Fruit fly (Drosophila melanogaster) whole organism, embryonic: ENCODE data around the gene CG6656.

Experiments used
- Ada2b ChIP-seq: fragments of 200-800 bp; sonication (Bioruptor generic); IDR thresholded peaks from 2 replicates; pipeline ENCODE4 v1.3.6; 2022; ENCODE audit warnings: missing biosample characterization, missing genetic modification characterization
- Antp ChIP-seq: fragments of 200-800 bp; sonication (Bioruptor generic); optimal IDR thresholded peaks from 3 replicates; lab custom pipeline; 2016; ENCODE audit warnings: missing biosample characterization, missing genetic modification characterization
- CG10565 ChIP-seq: fragments of 200-800 bp; sonication (Bioruptor generic); optimal IDR thresholded peaks from 3 replicates; lab custom pipeline; 2016; ENCODE audit warnings: missing biosample characterization, mild to moderate bottlenecking, missing genetic modification characterization
- CG10959 ChIP-seq: fragments of 200-800 bp; sonication (Bioruptor generic); IDR thresholded peaks from 2 replicates; pipeline ENCODE4 v1.3.6; 2022; ENCODE audit warnings: missing biosample characterization, missing genetic modification characterization
- CG10979 ChIP-seq: fragments of 200-800 bp; sonication (Bioruptor generic); optimal IDR thresholded peaks from 2 replicates; lab custom pipeline; 2018; ENCODE audit warnings: missing biosample characterization, mild to moderate bottlenecking, missing genetic modification characterization, moderate library complexity
- CG12155 ChIP-seq: fragments of 200-800 bp; sonication (Bioruptor generic); optimal IDR thresholded peaks from 3 replicates; lab custom pipeline; 2016; ENCODE audit warnings: missing biosample characterization, missing genetic modification characterization
- CG12769 ChIP-seq: fragments of 200-800 bp; sonication (Bioruptor generic); optimal IDR thresholded peaks from 2 replicates; lab custom pipeline; 2019; ENCODE audit warnings: missing biosample characterization, mild to moderate bottlenecking, missing genetic modification characterization, moderate library complexity
- CG13424 ChIP-seq: fragments of 200-800 bp; sonication (Bioruptor generic); optimal IDR thresholded peaks from 2 replicates; lab custom pipeline; 2019; ENCODE audit warnings: missing biosample characterization, mild to moderate bottlenecking, missing genetic modification characterization, moderate library complexity
- CG14014 ChIP-seq: fragments of 200-800 bp; sonication (Bioruptor generic); IDR thresholded peaks from 2 replicates; pipeline ENCODE4 v1.3.6; 2022; ENCODE audit warnings: missing biosample characterization, missing genetic modification characterization
- CG15514 ChIP-seq: fragments of 200-800 bp; sonication (Bioruptor generic); optimal IDR thresholded peaks from 3 replicates; lab custom pipeline; 2017; ENCODE audit warnings: missing biosample characterization, missing genetic modification characterization, mild to moderate bottlenecking, moderate library complexity, missing genetic modification reagents
- CG15601 ChIP-seq: fragments of 200-800 bp; sonication (Bioruptor generic); optimal IDR thresholded peaks from 3 replicates; lab custom pipeline; 2019; ENCODE audit warnings: missing biosample characterization, mild to moderate bottlenecking, missing genetic modification characterization, moderate library complexity
- CG18262 ChIP-seq: fragments of 200-800 bp; optimal IDR thresholded peaks from 3 replicates; lab custom pipeline; 2019; ENCODE audit warnings: missing biosample characterization, mild to moderate bottlenecking, missing genetic modification characterization, moderate library complexity
- CG18619 ChIP-seq: fragments of 200-800 bp; sonication (Bioruptor generic); optimal IDR thresholded peaks from 3 replicates; lab custom pipeline; 2017; ENCODE audit warnings: missing biosample characterization, mild to moderate bottlenecking, missing genetic modification characterization
- CG30403 ChIP-seq: fragments of 200-800 bp; sonication (Bioruptor generic); optimal IDR thresholded peaks from 3 replicates; lab custom pipeline; 2016; ENCODE audit warnings: missing biosample characterization, missing genetic modification characterization
- CG32767 ChIP-seq: fragments of 200-800 bp; sonication (Bioruptor generic); IDR thresholded peaks from 2 replicates; pipeline ENCODE4 v1.3.6; 2022; ENCODE audit warnings: missing biosample characterization, missing genetic modification characterization
- CG33213 ChIP-seq: fragments of 200-800 bp; sonication (Bioruptor generic); optimal IDR thresholded peaks from 3 replicates; lab custom pipeline; 2016; ENCODE audit warnings: missing biosample characterization, missing genetic modification characterization
- CG7556 ChIP-seq: fragments of 200-800 bp; sonication (Bioruptor generic); optimal IDR thresholded peaks from 2 replicates; lab custom pipeline; 2017; ENCODE audit warnings: missing biosample characterization, mild to moderate bottlenecking, missing genetic modification characterization
- CG7928 ChIP-seq: fragments of 200-800 bp; sonication (Bioruptor generic); optimal IDR thresholded peaks from 2 replicates; lab custom pipeline; 2017; ENCODE audit warnings: missing biosample characterization, mild to moderate bottlenecking, missing genetic modification characterization
- Dfd ChIP-seq, 2 experiments: fragments of >200 bp; optimal IDR thresholded peaks; 2 replicates each; lab custom pipeline; 2017; ENCODE audit warnings: missing biosample characterization in 2 of 2, missing genetic modification characterization in 2 of 2
- Dip3 ChIP-seq: fragments of 200-800 bp; sonication (Bioruptor generic); optimal IDR thresholded peaks from 3 replicates; lab custom pipeline; 2016; ENCODE audit warnings: missing biosample characterization, missing genetic modification characterization
- Doc3 ChIP-seq: fragments of 200-800 bp; sonication (Bioruptor generic); IDR thresholded peaks from 3 replicates; pipeline ENCODE4 v1.3.6; 2022; ENCODE audit warnings: missing biosample characterization, missing genetic modification characterization; ENCODE audit not compliant: partially characterized antibody
- Dref ChIP-seq: fragments of 200-800 bp; sonication (Bioruptor generic); IDR thresholded peaks from 2 replicates; pipeline ENCODE4 v1.3.6; 2022; ENCODE audit warnings: missing biosample characterization, missing genetic modification characterization
- Elba2 ChIP-seq: fragments of 200-800 bp; sonication (Bioruptor generic); optimal IDR thresholded peaks from 3 replicates; lab custom pipeline; 2016; ENCODE audit warnings: missing biosample characterization, missing genetic modification characterization
- Ets65A ChIP-seq: fragments of 200-800 bp; sonication (Bioruptor generic); peaks from one replicate; lab custom pipeline; 2016; ENCODE audit warnings: missing biosample characterization, missing genetic modification characterization
- Ets97D ChIP-seq: fragments of 200-800 bp; sonication (Bioruptor generic); optimal IDR thresholded peaks from 3 replicates; lab custom pipeline; 2016; ENCODE audit warnings: missing biosample characterization, missing genetic modification characterization
- HLH54F ChIP-seq: fragments of 200-800 bp; sonication (Bioruptor generic); optimal IDR thresholded peaks from 3 replicates; lab custom pipeline; 2016; ENCODE audit warnings: missing biosample characterization, missing genetic modification characterization
- Hr3 ChIP-seq: fragments of 200-800 bp; sonication (Bioruptor generic); optimal IDR thresholded peaks from 3 replicates; lab custom pipeline; 2016; ENCODE audit warnings: missing biosample characterization, missing genetic modification characterization
- Sry-β ChIP-seq: fragments of 200-800 bp; sonication (Bioruptor generic); optimal IDR thresholded peaks from 2 replicates; lab custom pipeline; 2018; ENCODE audit warnings: missing biosample characterization, mild to moderate bottlenecking, missing genetic modification characterization, moderate library complexity
- ap ChIP-seq: fragments of 200-800 bp; sonication (Bioruptor generic); IDR thresholded peaks from 2 replicates; pipeline ENCODE4 v1.3.6; 2022; ENCODE audit warnings: missing biosample characterization, missing genetic modification characterization
- az2 ChIP-seq: fragments of 200-800 bp; sonication (Bioruptor generic); optimal IDR thresholded peaks from 3 replicates; lab custom pipeline; 2016; ENCODE audit warnings: missing biosample characterization, missing genetic modification characterization
- da ChIP-seq: fragments of 200-800 bp; sonication (Bioruptor generic); optimal IDR thresholded peaks from 2 replicates; lab custom pipeline; 2016; ENCODE audit warnings: missing biosample characterization, missing genetic modification characterization
- esg ChIP-seq: fragments of 200-800 bp; sonication (Bioruptor generic); conservative IDR thresholded peaks from 2 replicates; pipeline ENCODE4 v1.3.6; 2022; ENCODE audit warnings: missing biosample characterization, missing genetic modification characterization
- ewg ChIP-seq: fragments of 200-800 bp; sonication (Bioruptor generic); optimal IDR thresholded peaks from 3 replicates; lab custom pipeline; 2017; ENCODE audit warnings: mild to moderate bottlenecking, missing biosample characterization, missing genetic modification reagents, missing genetic modification characterization
- gem ChIP-seq: fragments of 200-800 bp; sonication (Bioruptor generic); optimal IDR thresholded peaks from 2 replicates; lab custom pipeline; 2019; ENCODE audit warnings: missing biosample characterization, mild to moderate bottlenecking, missing genetic modification characterization, moderate library complexity
- gt ChIP-seq: fragments of 200-800 bp; sonication (Bioruptor generic); IDR thresholded peaks from 2 replicates; pipeline ENCODE4 v1.3.6; 2022; ENCODE audit warnings: missing biosample characterization, missing genetic modification characterization
- hkb ChIP-seq, 2 experiments: fragments of 200-800 bp in 1 of 2; fragments of >200 bp in 1 of 2; sonication (Bioruptor generic) in 1 of 2; IDR thresholded peaks in 1 of 2; optimal IDR thresholded peaks in 1 of 2; 2 replicates each; pipeline versions ENCODE4 v1.3.6 to Lab custom; 2017 to 2022; ENCODE audit warnings: missing biosample characterization in 1 of 2, missing genetic modification characterization in 1 of 2
- jumu ChIP-seq: fragments of 200-800 bp; sonication (Bioruptor generic); optimal IDR thresholded peaks from 3 replicates; lab custom pipeline; 2016; ENCODE audit warnings: missing biosample characterization, missing genetic modification characterization
- knrl ChIP-seq: fragments of 200-800 bp; sonication (Bioruptor generic); IDR thresholded peaks from 3 replicates; pipeline ENCODE4 v1.3.6; 2022; ENCODE audit warnings: missing biosample characterization, missing genetic modification characterization; ENCODE audit not compliant: partially characterized antibody
- lov ChIP-seq, 2 experiments: fragments of 200-800 bp in 1 of 2; fragments of >200 bp in 1 of 2; sonication (Bioruptor generic) in 1 of 2; IDR thresholded peaks in 1 of 2; optimal IDR thresholded peaks in 1 of 2; 2 replicates in 1 of 2; 3 replicates in 1 of 2; pipeline versions ENCODE4 v1.3.6 to Lab custom; 2017 to 2022; ENCODE audit warnings: missing biosample characterization in 1 of 2, missing genetic modification characterization in 1 of 2
- luna ChIP-seq: fragments of 200-800 bp; sonication (Bioruptor generic); optimal IDR thresholded peaks from 2 replicates; lab custom pipeline; 2016; ENCODE audit warnings: missing biosample characterization, missing genetic modification characterization
- nau ChIP-seq: fragments of 200-800 bp; sonication (Bioruptor generic); optimal IDR thresholded peaks from 3 replicates; lab custom pipeline; 2017; ENCODE audit warnings: missing biosample characterization, mild to moderate bottlenecking, missing genetic modification characterization, missing genetic modification reagents
- otp ChIP-seq: fragments of 200-800 bp; sonication (Bioruptor generic); IDR thresholded peaks from 3 replicates; pipeline ENCODE4, ENCODE4 v1.3.6; 2022; ENCODE audit warnings: missing biosample characterization, missing genetic modification characterization
- pros ChIP-seq: fragments of 200-800 bp; sonication (Bioruptor generic); optimal IDR thresholded peaks from 3 replicates; lab custom pipeline; 2019; ENCODE audit warnings: missing biosample characterization, mild to moderate bottlenecking, missing genetic modification characterization, moderate library complexity
- pum ChIP-seq: fragments of 200-800 bp; sonication (Bioruptor generic); optimal IDR thresholded peaks from 2 replicates; lab custom pipeline; 2016; ENCODE audit warnings: missing biosample characterization, missing genetic modification characterization
- ranshi ChIP-seq: fragments of 200-800 bp; sonication (Bioruptor generic); IDR thresholded peaks from 2 replicates; pipeline ENCODE4 v1.3.6; 2022; ENCODE audit warnings: missing biosample characterization, missing genetic modification characterization
- run ChIP-seq: fragments of 200-800 bp; sonication (Bioruptor generic); optimal IDR thresholded peaks from 3 replicates; lab custom pipeline; 2018; ENCODE audit warnings: missing biosample characterization, mild to moderate bottlenecking, missing genetic modification characterization
- scrt ChIP-seq: fragments of 200-800 bp; sonication (Bioruptor generic); optimal IDR thresholded peaks from 2 replicates; lab custom pipeline; 2018; ENCODE audit warnings: missing biosample characterization, mild to moderate bottlenecking, missing genetic modification characterization, moderate library complexity
- sima ChIP-seq: fragments of 200-800 bp; sonication (Bioruptor generic); optimal IDR thresholded peaks from 2 replicates; lab custom pipeline; 2016; ENCODE audit warnings: missing biosample characterization, missing genetic modification characterization
- sna ChIP-seq: fragments of 200-800 bp; sonication (Bioruptor generic); IDR thresholded peaks from 2 replicates; pipeline ENCODE4 v1.3.6; 2022; ENCODE audit warnings: missing biosample characterization, missing genetic modification characterization; ENCODE audit not compliant: partially characterized antibody
- zfh1 ChIP-seq: fragments of 200-800 bp; sonication (Bioruptor generic); IDR thresholded peaks from 3 replicates; pipeline ENCODE4 v1.3.6; 2022; ENCODE audit warnings: missing biosample characterization, missing genetic modification characterization
- zfh2 ChIP-seq: fragments of 200-800 bp; sonication (Bioruptor generic); optimal IDR thresholded peaks from 2 replicates; lab custom pipeline; 2016; ENCODE audit warnings: missing biosample characterization, missing genetic modification characterization

Gene CG6656

dm6 chr3R:21864992-21865391 is 10.1 kb upstream of the CG6656 start, which contains the start of gene lsn (continued):
- TF ChIP-seq Ets97D (GFP tag; lab: Kevin White, UChicago) (no peak), az2 (GFP tag; lab: Kevin White, UChicago) (no peak), CG18262 (tag; lab: Kevin White, UChicago) (no peak), Doc3 (GFP tag; lab: Robert Waterston, UW) (no peak), Hr3 (no peak), CG10959 (GFP tag; lab: Robert Waterston, UW) (no peak), zfh1 (GFP tag; lab: Robert Waterston, UW) (no peak), gt (GFP tag; lab: Robert Waterston, UW) (no peak), HLH54F (GFP tag; lab: Kevin White, UChicago) (no peak), ranshi (no peak), sima (GFP tag; lab: Kevin White, UChicago) (no peak), Antp (GFP tag; lab: Kevin White, UChicago) (no peak), nau (GFP tag; lab: Kevin White, UChicago) (peak; percentile 35), sna (GFP tag; lab: Robert Waterston, UW) (0 out of 2 replicates have a peak, but pooled peaks have one; percentile 20), gem (peak; percentile 39), lov (optimal IDR thresholded peaks at IDR 0.05; lab: Kevin White, UChicago) (no peak), lov (GFP tag; IDR thresholded peaks at IDR 0.05; lab: Robert Waterston, UW) (no peak), Dref (GFP tag; lab: Robert Waterston, UW) (no peak), Dip3 (GFP tag; lab: Kevin White, UChicago) (no peak), CG15514 (GFP tag; lab: Kevin White, UChicago) (peak; percentile 51), CG7928 (GFP tag; lab: Kevin White, UChicago) (no peak), Elba2 (GFP tag; lab: Kevin White, UChicago) (no peak), pros (no peak), luna (GFP tag; lab: Kevin White, UChicago) (no peak), hkb (optimal IDR thresholded peaks at IDR 0.05; lab: Kevin White, UChicago) (no peak), hkb (GFP tag; IDR thresholded peaks at IDR 0.05; lab: Robert Waterston, UW) (no peak), scrt (GFP tag; lab: Kevin White, UChicago) (no peak), run (tag; lab: Kevin White, UChicago) (no peak), CG12769 (peak; percentile 41), CG15601 (tag; lab: Kevin White, UChicago) (peak; percentile 59), jumu (GFP tag; lab: Kevin White, UChicago) (no peak), CG12155 (GFP tag; lab: Kevin White, UChicago) (no peak), CG14014 (GFP tag; lab: Robert Waterston, UW) (peak; percentile 51; the same call in 1 of the 2 replicates), CG7556 (GFP tag; lab: Kevin White, UChicago) (peak; percentile 17), Sry-β (GFP tag; lab: Kevin White, UChicago) (no peak), Dfd (GFP tag; optimal IDR thresholded peaks at IDR 0.05; lab: Kevin White, UChicago) (no peak), CG10979 (tag; lab: Kevin White, UChicago) (no peak), ewg (GFP tag; lab: Kevin White, UChicago) (peak; percentile 22), ap (no peak), zfh2 (GFP tag; lab: Kevin White, UChicago) (no peak), CG32767 (GFP tag; lab: Robert Waterston, UW) (no peak), knrl (GFP tag; lab: Robert Waterston, UW) (no peak), otp (no peak), esg (no peak), CG10565 (GFP tag; lab: Kevin White, UChicago) (no peak), CG30403 (no peak), CG13424 (peak; percentile 29), CG33213 (no peak), da (GFP tag; lab: Kevin White, UChicago) (no peak), pum (no peak), Ada2b (no peak), Ets65A (GFP tag; lab: Kevin White, UChicago) (no peak), CG18619 (no peak)
